Fruit fly (Drosophila melanogaster) whole organism, adult: ENCODE results near the gene Ip259.

Experiments used
- CG11617 ChIP-seq: fragments of 200-800 bp; sonication (Bioruptor generic); optimal IDR thresholded peaks from 2 replicates; lab custom pipeline; 2017; ENCODE audit warnings: mild to moderate bottlenecking, missing biosample characterization, missing genetic modification reagents, missing genetic modification characterization
- CG12768 ChIP-seq: fragments of 200-800 bp; sonication (Bioruptor generic); optimal IDR thresholded peaks from 2 replicates; lab custom pipeline; 2017; ENCODE audit warnings: missing biosample characterization, missing genetic modification characterization, mild to moderate bottlenecking, moderate library complexity, missing genetic modification reagents
- CG14711 ChIP-seq: fragments of 200-800 bp; sonication (Bioruptor generic); optimal IDR thresholded peaks from 2 replicates; lab custom pipeline; 2018; ENCODE audit warnings: missing biosample characterization, mild to moderate bottlenecking, missing genetic modification characterization, moderate library complexity
- CG1620 ChIP-seq: fragments of 200-800 bp; sonication (Bioruptor generic); optimal IDR thresholded peaks from 2 replicates; lab custom pipeline; 2016; ENCODE audit warnings: missing biosample characterization, missing genetic modification characterization
- CG33017 ChIP-seq: fragments of 200-800 bp; sonication (Bioruptor generic); optimal IDR thresholded peaks from 2 replicates; lab custom pipeline; 2018; ENCODE audit warnings: missing biosample characterization, mild to moderate bottlenecking, missing genetic modification characterization, moderate library complexity
- CG5204 ChIP-seq: fragments of 200-800 bp; sonication (Bioruptor generic); optimal IDR thresholded peaks from 2 replicates; lab custom pipeline; 2016; ENCODE audit warnings: missing biosample characterization, missing genetic modification characterization
- CG7045 ChIP-seq: fragments of 200-800 bp; sonication (Bioruptor generic); optimal IDR thresholded peaks from 2 replicates; lab custom pipeline; 2017; ENCODE audit warnings: missing biosample characterization, mild to moderate bottlenecking, missing genetic modification characterization
- CG7101 ChIP-seq: fragments of 200-800 bp; sonication (Bioruptor generic); optimal IDR thresholded peaks from 2 replicates; lab custom pipeline; 2018; ENCODE audit warnings: missing biosample characterization, mild to moderate bottlenecking, missing genetic modification characterization, moderate library complexity
- Clk ChIP-seq: fragments of 200-800 bp; sonication (Bioruptor generic); optimal IDR thresholded peaks from 2 replicates; lab custom pipeline; 2017; ENCODE audit warnings: missing biosample characterization, missing genetic modification characterization
- Crg-1 ChIP-seq: fragments of 200-800 bp; sonication (Bioruptor generic); optimal IDR thresholded peaks from 2 replicates; lab custom pipeline; 2016; ENCODE audit warnings: missing biosample characterization, missing genetic modification characterization
- Hr96 ChIP-seq: fragments of 200-800 bp; sonication (Bioruptor generic); optimal IDR thresholded peaks from 2 replicates; lab custom pipeline; 2016; ENCODE audit warnings: missing biosample characterization, missing genetic modification characterization
- Mnt ChIP-seq: fragments of 200-800 bp; sonication (Bioruptor generic); optimal IDR thresholded peaks from 2 replicates; lab custom pipeline; 2016; ENCODE audit warnings: missing biosample characterization, mild to moderate bottlenecking, missing genetic modification characterization
- bab1 ChIP-seq: fragments of 200-800 bp; sonication (Bioruptor generic); optimal IDR thresholded peaks from 3 replicates; lab custom pipeline; 2019; ENCODE audit warnings: missing biosample characterization, mild to moderate bottlenecking, missing genetic modification characterization, moderate library complexity
- cic ChIP-seq: fragments of 200-800 bp; sonication (Bioruptor generic); optimal IDR thresholded peaks from 2 replicates; lab custom pipeline; 2017; ENCODE audit warnings: missing biosample characterization, mild to moderate bottlenecking, missing genetic modification characterization, moderate library complexity
- cnc ChIP-seq, 2 experiments: fragments of >200 bp; optimal IDR thresholded peaks; 2 replicates each; lab custom pipeline; 2017
- kay ChIP-seq: fragments of 200-800 bp; sonication (Bioruptor generic); peaks from one replicate; lab custom pipeline; 2016; ENCODE audit warnings: missing biosample characterization, missing genetic modification characterization, borderline replicate concordance
- ovo ChIP-seq: fragments of 200-800 bp; sonication (Bioruptor generic); optimal IDR thresholded peaks from 2 replicates; lab custom pipeline; 2016; ENCODE audit warnings: missing biosample characterization, missing genetic modification characterization
- pad ChIP-seq: fragments of 200-800 bp; sonication (Bioruptor generic); optimal IDR thresholded peaks from 3 replicates; lab custom pipeline; 2017; ENCODE audit warnings: missing biosample characterization, missing genetic modification characterization, mild to moderate bottlenecking, moderate library complexity, missing genetic modification reagents
- tj ChIP-seq: fragments of 200-800 bp; sonication (Bioruptor generic); optimal IDR thresholded peaks from 3 replicates; lab custom pipeline; 2017; ENCODE audit warnings: missing biosample characterization, mild to moderate bottlenecking, missing genetic modification characterization, moderate library complexity
- toe ChIP-seq: fragments of 200-800 bp; sonication (Bioruptor generic); optimal IDR thresholded peaks from 2 replicates; lab custom pipeline; 2016; ENCODE audit warnings: missing biosample characterization, missing genetic modification characterization

The Ip259 gene

DNA sequence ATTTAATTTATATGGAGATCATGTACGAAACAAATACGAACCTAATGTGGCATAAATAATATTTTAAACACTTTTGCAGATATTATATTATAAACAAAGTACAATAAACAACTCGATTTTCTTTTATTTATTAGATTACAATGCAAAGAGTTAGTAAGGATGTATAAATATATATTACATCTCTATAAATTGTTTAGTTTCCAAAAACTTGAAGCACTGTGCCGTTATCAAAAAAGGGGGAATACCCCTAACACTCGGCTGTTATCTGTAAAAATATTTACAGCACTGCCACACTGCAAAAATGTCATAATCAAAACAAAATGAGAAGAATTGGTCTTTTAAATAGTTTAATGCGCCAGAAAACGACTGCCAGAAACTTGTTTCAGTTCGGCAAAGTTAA lies 20.4 kb downstream of the Ip259 start, which contains the start of gene CG5188:
Gene CG5188, plus strand, starts transcription at position 302 of the 400 bp plus-strand sequence.
- peak; percentile 51 for TF ChIP-seq bab1 (GFP tag; lab: Kevin White, UChicago)
- peak; percentile 30 for TF ChIP-seq Mnt (GFP tag; lab: Kevin White, UChicago)
- no peak for TF ChIP-seq Clk (GFP tag; lab: Kevin White, UChicago)
- TF ChIP-seq toe (GFP tag; lab: Kevin White, UChicago): no peak
- TF ChIP-seq tj (GFP tag; lab: Kevin White, UChicago): peak; percentile 1
- TF ChIP-seq ovo (GFP tag; lab: Kevin White, UChicago): peak; percentile 10
- peak; percentile 55 for TF ChIP-seq CG7101 (tag; lab: Kevin White, UChicago)
- TF ChIP-seq CG14711 (tag; lab: Kevin White, UChicago): peak; percentile 59
- TF ChIP-seq kay (GFP tag; lab: Kevin White, UChicago): no peak
- TF ChIP-seq CG7045 (GFP tag; lab: Kevin White, UChicago): peak; percentile 10
- TF ChIP-seq cic (GFP tag; lab: Kevin White, UChicago): peak; percentile 2
- TF ChIP-seq CG11617 (GFP tag; lab: Kevin White, UChicago): peak; percentile 55
- TF ChIP-seq CG33017 (tag; lab: Kevin White, UChicago): peak; percentile 66

DNA sequence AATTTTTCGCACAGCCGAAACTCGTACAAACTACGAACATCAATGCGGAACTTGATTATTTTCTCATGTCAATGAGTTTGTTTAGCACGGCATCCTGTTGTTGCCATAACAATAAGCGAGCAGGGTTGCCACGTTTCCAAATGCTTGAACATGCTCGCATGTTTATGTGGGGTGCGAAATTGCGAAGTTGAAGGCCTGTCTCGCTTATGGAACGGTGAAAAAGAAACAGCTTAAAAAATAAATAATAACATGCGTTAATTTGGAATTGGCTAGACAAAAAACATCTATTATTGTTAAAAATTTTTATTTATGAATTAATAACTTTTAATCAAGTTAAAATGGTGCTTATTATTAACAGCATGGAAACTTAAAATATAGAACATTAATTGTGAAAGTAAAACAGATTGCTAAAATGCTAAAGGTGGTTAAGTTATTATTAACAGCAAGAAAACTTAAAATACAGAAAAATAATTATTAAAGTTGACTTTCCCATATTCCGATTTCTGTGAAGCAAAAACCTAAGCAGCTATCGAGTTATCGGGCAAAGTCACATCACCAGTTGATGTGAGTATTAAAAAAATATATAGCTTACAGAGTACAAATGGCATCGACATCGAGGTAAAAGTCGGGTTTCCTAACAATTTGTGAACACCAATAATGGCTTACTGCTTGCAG lies 22.8 kb downstream of the Ip259 start, which contains the start of the genes Bug22 and TfIIB:
Gene Bug22, minus strand, starts transcription at position 117 of the 675 bp plus-strand sequence.
Gene TfIIB, plus strand, starts transcription at position 537 of the 675 bp plus-strand sequence.
- TF ChIP-seq CG1620 (GFP tag; lab: Kevin White, UChicago): peak; percentile 63
- peak; percentile 86 for TF ChIP-seq Mnt (GFP tag; lab: Kevin White, UChicago)
- TF ChIP-seq Hr96 (GFP tag; lab: Kevin White, UChicago): no peak
- TF ChIP-seq ovo (GFP tag; lab: Kevin White, UChicago): peak; percentile 30
- peak; percentile 53 for TF ChIP-seq CG33017 (tag; lab: Kevin White, UChicago)
- TF ChIP-seq Clk (GFP tag; lab: Kevin White, UChicago): peak; percentile 24
- peak; percentile 2 for TF ChIP-seq bab1 (GFP tag; lab: Kevin White, UChicago)
- TF ChIP-seq tj (GFP tag; lab: Kevin White, UChicago): peak; percentile 40
- peak; percentile 64 for TF ChIP-seq CG12768 (GFP tag; lab: Kevin White, UChicago)
- TF ChIP-seq cic (GFP tag; lab: Kevin White, UChicago): no peak
- peak; percentile 50 for TF ChIP-seq Crg-1
- peak; percentile 42 for TF ChIP-seq pad
- peak; percentile 93 for TF ChIP-seq CG14711 (tag; lab: Kevin White, UChicago)
- TF ChIP-seq toe (GFP tag; lab: Kevin White, UChicago): no peak
- TF ChIP-seq cnc (optimal IDR thresholded peaks at IDR 0.05; lab: Kevin White, UChicago): no peak
- peak; percentile 83 for TF ChIP-seq CG11617 (GFP tag; lab: Kevin White, UChicago)
- TF ChIP-seq CG5204 (GFP tag; lab: Kevin White, UChicago): no peak
- peak; percentile 66 for TF ChIP-seq CG7045 (GFP tag; lab: Kevin White, UChicago)
- TF ChIP-seq kay (GFP tag; lab: Kevin White, UChicago): no peak
- peak; percentile 75 for TF ChIP-seq CG7101 (tag; lab: Kevin White, UChicago)

DNA sequence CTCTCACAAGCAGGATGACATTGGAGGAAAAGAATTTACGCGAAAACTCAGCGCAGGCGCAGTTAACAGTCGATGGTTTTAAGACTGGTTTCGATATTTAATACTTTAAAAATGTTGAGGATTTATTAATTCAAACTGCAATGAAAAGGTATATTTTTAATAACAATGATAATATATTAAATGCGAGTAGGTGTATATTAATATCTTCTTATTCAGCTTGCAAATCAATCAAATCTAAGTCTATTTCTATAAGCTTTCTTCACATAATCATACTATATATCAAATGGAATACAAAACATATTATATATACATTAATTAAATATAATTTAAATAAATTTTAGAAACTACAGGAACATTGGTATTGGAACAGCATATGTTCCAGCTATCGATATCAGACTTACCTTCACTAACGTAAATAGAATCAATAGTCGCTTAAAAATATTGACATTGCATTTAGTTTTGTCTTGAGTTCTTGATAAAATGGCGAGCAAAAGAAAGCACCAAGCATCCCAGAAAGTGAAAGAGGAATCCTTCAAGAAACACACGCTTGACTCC lies 27.5 kb downstream of the Ip259 start, which contains the start of the genes TBC1D16 and holn1:
Gene TBC1D16, minus strand, starts transcription at position 51 of the 555 bp plus-strand sequence.
Gene holn1, plus strand, starts transcription at position 390 of the 555 bp plus-strand sequence.
- peak; percentile 35 for TF ChIP-seq CG7101 (tag; lab: Kevin White, UChicago)
- TF ChIP-seq CG14711 (tag; lab: Kevin White, UChicago): peak; percentile 21
- TF ChIP-seq Clk (GFP tag; lab: Kevin White, UChicago): no peak

DNA sequence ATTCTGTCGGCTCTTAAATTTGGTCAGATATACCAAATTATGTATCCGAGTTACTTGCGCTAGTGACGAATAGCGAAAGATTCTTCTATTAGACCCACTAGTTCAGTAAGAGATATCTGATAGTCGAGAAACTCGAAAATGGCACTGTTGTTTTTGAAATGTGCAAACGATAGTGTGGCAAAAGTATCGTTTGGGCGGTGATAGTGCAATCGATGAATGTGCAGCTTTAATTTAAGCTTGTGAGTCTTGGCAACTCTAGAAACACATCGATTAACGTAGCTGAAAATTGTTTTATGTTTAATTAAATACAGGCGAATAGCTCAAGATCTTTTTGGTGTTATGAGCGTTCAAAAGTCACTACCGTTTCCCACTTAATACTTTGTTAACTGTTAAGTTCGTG lies 29.2 kb downstream of the Ip259 start, which contains the start of gene STUB1:
Gene STUB1, plus strand, starts transcription at position 232 of the 400 bp plus-strand sequence.
- peak; percentile 71 for TF ChIP-seq bab1 (GFP tag; lab: Kevin White, UChicago)
- TF ChIP-seq CG14711 (tag; lab: Kevin White, UChicago): peak; percentile 95
- no peak for TF ChIP-seq CG7045 (GFP tag; lab: Kevin White, UChicago)
- TF ChIP-seq Hr96 (GFP tag; lab: Kevin White, UChicago): no peak

DNA sequence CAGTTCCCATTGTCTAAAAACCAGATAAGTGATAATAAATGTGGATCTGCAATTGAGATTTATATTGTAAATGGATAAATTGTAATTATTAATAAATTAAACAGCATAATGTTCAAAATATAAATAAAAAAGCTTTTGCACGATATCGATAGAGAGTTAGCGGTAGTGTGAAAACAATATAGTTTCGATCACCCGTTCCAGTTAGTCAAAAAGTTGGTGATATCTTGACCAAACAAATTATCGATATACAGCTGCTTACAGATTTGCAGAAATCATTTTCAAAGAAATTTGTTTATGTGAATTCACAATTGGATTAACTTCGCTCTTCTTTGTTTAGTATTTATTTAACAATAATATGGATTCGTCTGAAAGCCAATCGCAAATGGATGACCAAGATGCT lies 31.0 kb downstream of the Ip259 start, which contains the start of gene Nse4:
Gene Nse4, plus strand, starts transcription at position 267 of the 400 bp plus-strand sequence.
- no peak for TF ChIP-seq CG33017 (tag; lab: Kevin White, UChicago)
- TF ChIP-seq Hr96 (GFP tag; lab: Kevin White, UChicago): no peak
- no peak for TF ChIP-seq tj (GFP tag; lab: Kevin White, UChicago)
- no peak for TF ChIP-seq ovo (GFP tag; lab: Kevin White, UChicago)
- TF ChIP-seq CG1620 (GFP tag; lab: Kevin White, UChicago): no peak
- no peak for TF ChIP-seq CG7101 (tag; lab: Kevin White, UChicago)
- no peak for TF ChIP-seq CG14711 (tag; lab: Kevin White, UChicago)
- no peak for TF ChIP-seq cic (GFP tag; lab: Kevin White, UChicago)
- TF ChIP-seq CG5204 (GFP tag; lab: Kevin White, UChicago): no peak
- TF ChIP-seq pad: no peak
- no peak for TF ChIP-seq cnc (optimal IDR thresholded peaks at IDR 0.05; lab: Kevin White, UChicago)
- no peak for TF ChIP-seq CG7045 (GFP tag; lab: Kevin White, UChicago)
- no peak for TF ChIP-seq CG11617 (GFP tag; lab: Kevin White, UChicago)
- TF ChIP-seq Mnt (GFP tag; lab: Kevin White, UChicago): no peak
- no peak for TF ChIP-seq Clk (GFP tag; lab: Kevin White, UChicago)
- TF ChIP-seq toe (GFP tag; lab: Kevin White, UChicago): no peak
- TF ChIP-seq kay (GFP tag; lab: Kevin White, UChicago): no peak
- no peak for TF ChIP-seq Crg-1
- no peak for TF ChIP-seq bab1 (GFP tag; lab: Kevin White, UChicago)
- no peak for TF ChIP-seq CG12768 (GFP tag; lab: Kevin White, UChicago)
